Worm (Caenorhabditis elegans): ENCODE results near the gene fat-3.
A peak's percentile ranks its signal among the peaks of the same experiment; 100 is the strongest.

The fat-3 gene

ce11 chrIV:9778016-9778415 is 24.8 kb upstream of the fat-3 start, which contains the start of gene T13F2.6:
Gene T13F2.6 (plus strand): TSS chrIV:9778321.
- TF ChIP-seq egl-13 (tag; optimal IDR thresholded peaks at IDR 0.05) = no peak
- TF ChIP-seq isw-1 (GFP tag; IDR thresholded peaks at IDR 0.05) = no peak
- no peak for TF ChIP-seq nhr-11 (tag; optimal IDR thresholded peaks at IDR 0.05)
- no peak for TF ChIP-seq lin-14 (GFP tag; optimal IDR thresholded peaks at IDR 0.05)
- no peak for TF ChIP-seq egl-27 (tag; optimal IDR thresholded peaks at IDR 0.05)
- no peak for TF ChIP-seq sox-4 (tag; optimal IDR thresholded peaks at IDR 0.05)
- TF ChIP-seq hpl-2 (GFP tag; optimal IDR thresholded peaks at IDR 0.05) = no peak
- no peak for TF ChIP-seq C34B4.2 (tag; optimal IDR thresholded peaks at IDR 0.05)
- no peak for TF ChIP-seq ceh-8 (GFP tag; optimal IDR thresholded peaks at IDR 0.05)
- TF ChIP-seq nhr-19 (GFP tag; conservative IDR thresholded peaks at IDR 0.05) = no peak
- TF ChIP-seq nhr-237 (tag; optimal IDR thresholded peaks at IDR 0.05) = no peak
- TF ChIP-seq ztf-11 (tag; optimal IDR thresholded peaks at IDR 0.05) = no peak
- no peak for TF ChIP-seq elt-3 (tag; optimal IDR thresholded peaks at IDR 0.05)
- no peak for TF ChIP-seq nhr-12 (tag; optimal IDR thresholded peaks at IDR 0.05)
- TF ChIP-seq nhr-84 (tag; optimal IDR thresholded peaks at IDR 0.05) = no peak
- TF ChIP-seq unc-30 (tag; optimal IDR thresholded peaks at IDR 0.05) = no peak

- TF ChIP-seq ceh-88 (GFP tag; IDR thresholded peaks at IDR 0.05) (no peak), dsc-1 (tag; optimal IDR thresholded peaks at IDR 0.05) (peak; percentile 9)
Measured at ce11 chrIV:9784689-9785088, 18.1 kb upstream of the fat-3 start, which contains the start of gene sre-4. Gene sre-4 (minus strand): TSS chrIV:9784789.

- TF ChIP-seq skn-1 (tag; optimal IDR thresholded peaks at IDR 0.05) (no peak), fkh-4 (tag; optimal IDR thresholded peaks at IDR 0.05; ENCODE audit: borderline replicate concordance) (no peak), swsn-7 (tag; optimal IDR thresholded peaks at IDR 0.05) (no peak), snu-23 (GFP tag; optimal IDR thresholded peaks at IDR 0.05) (no peak), lin-13 (GFP tag; optimal IDR thresholded peaks at IDR 0.05) (no peak), unc-98 (GFP tag; IDR thresholded peaks at IDR 0.05) (no peak), hlh-17 (GFP tag; optimal IDR thresholded peaks at IDR 0.05; ENCODE audit: borderline replicate concordance) (no peak), Y116A8C.19 (tag; optimal IDR thresholded peaks at IDR 0.05; ENCODE audit: borderline replicate concordance) (no peak)
Measured at ce11 chrIV:9789496-9789895, 13.3 kb upstream of the fat-3 start, which contains the start of gene T13F2.4. Gene T13F2.4 (plus strand): TSS chrIV:9789796.

- TF ChIP-seq efl-3 (GFP tag; optimal IDR thresholded peaks at IDR 0.05) (peak; percentile 34), isw-1 (GFP tag; IDR thresholded peaks at IDR 0.05) (no peak), nhr-71 (tag; optimal IDR thresholded peaks at IDR 0.05) (peak; percentile 39), unc-30 (tag; optimal IDR thresholded peaks at IDR 0.05) (no peak), mef-2 (tag; optimal IDR thresholded peaks at IDR 0.05) (no peak), unc-98 (GFP tag; IDR thresholded peaks at IDR 0.05) (no peak), vab-15 (tag; optimal IDR thresholded peaks at IDR 0.05) (peak; percentile 66), ceh-90 (tag; optimal IDR thresholded peaks at IDR 0.05) (no peak), sup-37 (GFP tag; optimal IDR thresholded peaks at IDR 0.05) (no peak), tlp-1 (tag; optimal IDR thresholded peaks at IDR 0.05) (no peak), hlh-17 (GFP tag; optimal IDR thresholded peaks at IDR 0.05; ENCODE audit: borderline replicate concordance) (no peak), ceh-8 (GFP tag; optimal IDR thresholded peaks at IDR 0.05) (no peak), egl-27 (tag; optimal IDR thresholded peaks at IDR 0.05) (no peak), Y116A8C.19 (tag; optimal IDR thresholded peaks at IDR 0.05; ENCODE audit: borderline replicate concordance) (no peak), lin-13 (GFP tag; optimal IDR thresholded peaks at IDR 0.05) (no peak), irx-1 (tag; optimal IDR thresholded peaks at IDR 0.05) (peak; percentile 42), lin-39 (tag; optimal IDR thresholded peaks at IDR 0.05) (peak; percentile 47), blmp-1 (tag; optimal IDR thresholded peaks at IDR 0.05) (peak; percentile 17), nhr-47 (tag; optimal IDR thresholded peaks at IDR 0.05) (no peak), ceh-88 (GFP tag; IDR thresholded peaks at IDR 0.05) (no peak), zip-4 (GFP tag; optimal IDR thresholded peaks at IDR 0.05) (no peak), nhr-85 (tag) (peak; percentile 86), fkh-10 (GFP tag; optimal IDR thresholded peaks at IDR 0.05) (no peak), nhr-20 (tag; optimal IDR thresholded peaks at IDR 0.05) (peak; percentile 17), hlh-4 (tag; optimal IDR thresholded peaks at IDR 0.05) (no peak), nhr-90 (tag; optimal IDR thresholded peaks at IDR 0.05; ENCODE audit: poor library complexity) (no peak), sptf-1 (tag; optimal IDR thresholded peaks at IDR 0.05) (no peak), snu-23 (GFP tag; optimal IDR thresholded peaks at IDR 0.05) (peak; percentile 22), pag-3 (tag; optimal IDR thresholded peaks at IDR 0.05; ENCODE audit: borderline replicate concordance, insufficient read depth) (no peak), skn-1 (tag; optimal IDR thresholded peaks at IDR 0.05) (no peak), tbx-2 (tag; optimal IDR thresholded peaks at IDR 0.05) (peak; percentile 15)
Measured at ce11 chrIV:9790708-9791107, 12.1 kb upstream of the fat-3 start.
